Worm (Caenorhabditis elegans): Measurements from ENCODE around the gene ZK131.11.
A peak's percentile ranks its signal among the peaks of the same experiment; 100 is the strongest.

ZK131.11 gene

DNA sequence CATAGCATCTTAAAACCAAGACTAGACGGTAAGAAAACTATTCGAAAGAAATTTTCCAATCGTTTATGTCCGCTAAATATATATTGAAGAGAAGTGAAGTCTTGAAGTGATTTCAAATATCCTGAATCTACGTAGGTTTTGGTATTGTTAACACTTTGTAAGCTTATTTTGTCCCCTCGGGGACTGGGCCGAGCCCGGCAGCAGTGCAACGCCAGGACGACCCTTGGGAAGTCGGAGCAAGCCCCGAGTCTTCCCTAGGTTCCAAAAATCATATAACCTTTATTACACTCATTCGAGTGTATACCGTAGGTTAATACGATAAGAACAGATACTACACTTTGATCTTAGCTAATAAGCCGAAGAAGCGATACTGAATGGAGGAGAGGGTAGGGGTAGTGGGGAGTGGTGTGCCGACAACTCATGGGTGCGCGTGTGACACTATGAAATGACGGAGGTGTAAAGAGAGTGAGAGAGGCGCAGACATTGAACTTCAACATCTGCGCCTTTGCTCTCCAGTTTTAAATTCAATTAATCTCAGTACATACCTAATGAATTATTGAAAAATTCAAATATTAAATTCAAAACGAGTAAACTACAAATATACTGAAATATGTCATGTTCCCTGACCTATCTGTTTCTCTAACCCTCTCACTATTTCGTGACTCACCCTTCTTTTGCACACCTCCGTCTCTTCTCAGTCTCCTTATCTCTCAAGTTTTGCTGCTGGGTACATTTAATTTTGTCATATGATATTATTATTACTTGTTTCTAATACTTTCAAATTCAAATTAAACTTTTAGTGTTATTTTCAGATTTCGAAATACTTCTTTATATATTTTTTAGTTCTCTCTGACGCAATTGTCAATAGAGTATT is 37.3 kb downstream of the ZK131.11 start:
- peak; percentile 17 for TF ChIP-seq ceh-83 (GFP tag; optimal IDR thresholded peaks at IDR 0.05)
- peak; percentile 29 for TF ChIP-seq nhr-2 (tag; optimal IDR thresholded peaks at IDR 0.05)
- peak; percentile 43 for TF ChIP-seq ces-1 (GFP tag; optimal IDR thresholded peaks at IDR 0.05)
- TF ChIP-seq ham-2 (GFP tag; optimal IDR thresholded peaks at IDR 0.05), result peak; percentile 13
- TF ChIP-seq M03D4.4 (tag; optimal IDR thresholded peaks at IDR 0.05), result peak; percentile 18

- TF ChIP-seq ces-1 (GFP tag; optimal IDR thresholded peaks at IDR 0.05), result peak; percentile 29
- TF ChIP-seq unc-62 (GFP tag; optimal IDR thresholded peaks at IDR 0.05), result no peak
Observed at ce11 chrII:13830255-13830654, 38.2 kb downstream of the ZK131.11 start, which contains the start of gene F08G2.4. TSS of gene F08G2.4 (plus strand) at chrII:13830602.

DNA sequence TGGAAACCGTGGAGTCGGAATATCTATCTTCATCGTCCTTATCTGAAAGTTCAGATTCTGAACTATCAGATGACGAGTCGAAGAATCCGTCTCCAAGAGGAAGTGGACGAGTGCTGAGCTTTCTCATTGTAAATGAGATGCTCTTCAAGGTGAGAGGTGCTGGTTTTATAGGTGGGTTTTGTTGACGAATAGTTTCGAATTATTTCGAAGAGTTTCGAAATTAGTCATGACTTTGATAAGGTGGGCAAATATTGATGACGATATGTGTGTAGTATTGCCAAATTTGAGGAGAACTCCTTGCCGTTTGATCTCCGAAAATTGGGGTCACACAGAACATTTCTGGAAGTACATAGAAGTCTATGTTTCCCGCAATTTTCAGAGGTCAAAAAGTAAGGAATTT is 41.5 kb downstream of the ZK131.11 start, which contains the start of gene F08G2.5:
TSS of gene F08G2.5 (minus strand) at position 127 of the 400 bp plus-strand sequence.
- TF ChIP-seq unc-120 (tag; optimal IDR thresholded peaks at IDR 0.05; ENCODE audit: poor library complexity, severe bottlenecking) (no peak), elt-3 (tag; optimal IDR thresholded peaks at IDR 0.05) (no peak), ces-1 (GFP tag; optimal IDR thresholded peaks at IDR 0.05) (no peak), unc-39 (tag; optimal IDR thresholded peaks at IDR 0.05) (no peak), ceh-39 (tag; optimal IDR thresholded peaks at IDR 0.05) (no peak), hlh-1 (tag; optimal IDR thresholded peaks at IDR 0.05) (no peak), sptf-1 (tag; optimal IDR thresholded peaks at IDR 0.05) (no peak)

- TF ChIP-seq unc-39 (tag; optimal IDR thresholded peaks at IDR 0.05) (peak; percentile 47), ces-1 (GFP tag; optimal IDR thresholded peaks at IDR 0.05) (peak; percentile 87), lsy-2 (tag; optimal IDR thresholded peaks at IDR 0.05) (peak; percentile 77), mab-5 (tag; optimal IDR thresholded peaks at IDR 0.05) (no peak), tbx-8 (GFP tag; optimal IDR thresholded peaks at IDR 0.05) (peak; percentile 69), blmp-1 (tag; optimal IDR thresholded peaks at IDR 0.05) (no peak), ztf-11 (tag; optimal IDR thresholded peaks at IDR 0.05) (peak; percentile 23), nhr-28 (tag; optimal IDR thresholded peaks at IDR 0.05) (peak; percentile 42), drap-1 (GFP tag; optimal IDR thresholded peaks at IDR 0.05) (peak; percentile 79), sem-2 (GFP tag; optimal IDR thresholded peaks at IDR 0.05) (peak; percentile 26), flh-1 (GFP tag; optimal IDR thresholded peaks at IDR 0.05) (peak; percentile 2), zip-8 (tag; optimal IDR thresholded peaks at IDR 0.05) (no peak), ham-2 (GFP tag; optimal IDR thresholded peaks at IDR 0.05) (peak; percentile 21), nhr-2 (tag; optimal IDR thresholded peaks at IDR 0.05) (peak; percentile 33), snpc-4 (tag; optimal IDR thresholded peaks at IDR 0.05) (no peak), pha-4 (tag; optimal IDR thresholded peaks at IDR 0.05) (peak; percentile 96), nhr-237 (tag; optimal IDR thresholded peaks at IDR 0.05) (peak; percentile 59), ceh-39 (tag; optimal IDR thresholded peaks at IDR 0.05) (peak; percentile 96), unc-62 (GFP tag; optimal IDR thresholded peaks at IDR 0.05) (peak; percentile 61), bed-3 (GFP tag; optimal IDR thresholded peaks at IDR 0.05) (peak; percentile 75), ceh-43 (GFP tag; optimal IDR thresholded peaks at IDR 0.05) (peak; percentile 75), elt-1 (tag; optimal IDR thresholded peaks at IDR 0.05; ENCODE audit: borderline replicate concordance, insufficient read depth) (no peak), nhr-76 (tag; optimal IDR thresholded peaks at IDR 0.05) (no peak), mls-2 (tag; optimal IDR thresholded peaks at IDR 0.05) (peak; percentile 57), sptf-1 (tag; optimal IDR thresholded peaks at IDR 0.05) (peak; percentile 91), M03D4.4 (tag; optimal IDR thresholded peaks at IDR 0.05) (peak; percentile 88), unc-120 (tag; optimal IDR thresholded peaks at IDR 0.05; ENCODE audit: poor library complexity, severe bottlenecking) (peak; percentile 47), hlh-1 (tag; optimal IDR thresholded peaks at IDR 0.05) (peak; percentile 64), cnd-1 (tag; optimal IDR thresholded peaks at IDR 0.05) (peak; percentile 90), nhr-12 (tag; optimal IDR thresholded peaks at IDR 0.05) (no peak), ceh-83 (GFP tag; optimal IDR thresholded peaks at IDR 0.05) (peak; percentile 73), lin-13 (tag; optimal IDR thresholded peaks at IDR 0.05) (peak; percentile 87), mep-1 (tag; optimal IDR thresholded peaks at IDR 0.05) (peak; percentile 90), elt-3 (tag; optimal IDR thresholded peaks at IDR 0.05) (no peak), lin-32 (GFP tag; optimal IDR thresholded peaks at IDR 0.05) (peak; percentile 72)
Observed at ce11 chrII:13834380-13835194, 42.6 kb downstream of the ZK131.11 start.
